Worm (Caenorhabditis elegans) whole organism, L3 larva: ENCODE data around the gene srh-201.

ENCODE experiments used
- jun-1 ChIP-seq: fragments of 150-350 bp; optimal IDR thresholded peaks from 2 replicates; lab custom pipeline; 2014; ENCODE audit warnings: missing biosample characterization, missing genetic modification reagents, missing genetic modification characterization
- lin-15B ChIP-seq: fragments of 150-350 bp; optimal IDR thresholded peaks from 2 replicates; lab custom pipeline; 2014; ENCODE audit warnings: missing biosample characterization, missing genetic modification characterization
- nhr-12 ChIP-seq: fragments of 150-350 bp; optimal IDR thresholded peaks from 2 replicates; lab custom pipeline; 2014; ENCODE audit warnings: missing biosample characterization, missing genetic modification characterization
- nhr-23 ChIP-seq: fragments of 150-350 bp; optimal IDR thresholded peaks from 2 replicates; lab custom pipeline; 2014; ENCODE audit warnings: missing biosample characterization, missing genetic modification reagents, missing genetic modification characterization
- nhr-237 ChIP-seq: fragments of 150-350 bp; optimal IDR thresholded peaks from 2 replicates; lab custom pipeline; 2014; ENCODE audit warnings: missing biosample characterization, missing genetic modification characterization
- nhr-25 ChIP-seq: sonication (generic microtip); optimal IDR thresholded peaks from 2 replicates; lab custom pipeline; 2017; ENCODE audit warnings: missing biosample characterization, missing genetic modification characterization
- nhr-77 ChIP-seq: fragments of 150-350 bp; optimal IDR thresholded peaks from 2 replicates; lab custom pipeline; 2014; ENCODE audit warnings: missing biosample characterization, missing genetic modification characterization
- ztf-11 ChIP-seq: fragments of 150-350 bp; optimal IDR thresholded peaks from 2 replicates; lab custom pipeline; 2014; ENCODE audit warnings: missing biosample characterization, missing genetic modification characterization

- TF ChIP-seq nhr-12 (tag; lab: Kevin White, UChicago), result no peak
- no peak for TF ChIP-seq nhr-77 (tag; lab: Kevin White, UChicago)
- no peak for TF ChIP-seq nhr-25
- TF ChIP-seq jun-1 (tag; lab: Kevin White, UChicago), result no peak
- no peak for TF ChIP-seq nhr-23
- TF ChIP-seq nhr-237, result no peak
- TF ChIP-seq lin-15B, result no peak
- no peak for TF ChIP-seq ztf-11
Measured at ce11 chrV:9035685-9036084, 22.0 kb upstream of the srh-201 start, which contains the start of gene srsx-34.
